Fruit fly (Drosophila melanogaster) whole organism, wandering third instar larva: ENCODE data around the gene CG15308.

Experiments used
- Abd-B ChIP-seq: fragments of >200 bp; optimal IDR thresholded peaks from 2 replicates; lab custom pipeline; 2017; ENCODE audit warnings: missing biosample characterization, missing genetic modification characterization
- Dfd ChIP-seq: fragments of >200 bp; optimal IDR thresholded peaks from 2 replicates; lab custom pipeline; 2017; ENCODE audit warnings: missing biosample characterization, missing genetic modification characterization
- GATAd ChIP-seq: sonication (Bioruptor generic); optimal IDR thresholded peaks from 2 replicates; lab custom pipeline; 2016; ENCODE audit warnings: missing biosample characterization, missing genetic modification characterization
- Hr83 ChIP-seq: fragments of 200-300 bp; sonication (Bioruptor generic); optimal IDR thresholded peaks from 2 replicates; lab custom pipeline; 2016; ENCODE audit warnings: missing biosample characterization, mild to moderate bottlenecking, missing genetic modification characterization, moderate library complexity; ENCODE audit not compliant: poor library complexity, severe bottlenecking
- OdsH ChIP-seq: fragments of 200-800 bp; sonication (Bioruptor generic); optimal IDR thresholded peaks from 2 replicates; lab custom pipeline; 2016; ENCODE audit warnings: missing biosample characterization, mild to moderate bottlenecking, missing genetic modification characterization
- Rel ChIP-seq, 2 experiments: fragments of 200-800 bp; sonication (Bioruptor generic) in 1 of 2; optimal IDR thresholded peaks; 2 replicates in 1 of 2; 3 replicates in 1 of 2; lab custom pipeline; 2016 to 2019; ENCODE audit warnings: mild to moderate bottlenecking in 2 of 2, missing biosample characterization in 2 of 2, missing genetic modification characterization in 2 of 2, moderate library complexity in 1 of 2
- br ChIP-seq: fragments of 200-800 bp; sonication (Bioruptor generic); optimal IDR thresholded peaks from 2 replicates; lab custom pipeline; 2016; ENCODE audit warnings: missing biosample characterization, missing genetic modification characterization
- dl ChIP-seq, 2 experiments: fragments of 175-275, 200-275 bp in 1 of 2; fragments of 200-275 bp in 1 of 2; sonication (Bioruptor generic); optimal IDR thresholded peaks; lab custom pipeline; 2018; ENCODE audit warnings: mild to moderate bottlenecking in 2 of 2, missing biosample characterization in 2 of 2, missing genetic modification characterization in 2 of 2, moderate library complexity in 2 of 2; ENCODE audit not compliant: partially characterized antibody in 2 of 2, insufficient read depth in 1 of 2
- jim ChIP-seq: fragments of 175-275, 200-325 bp; sonication (Bioruptor generic); optimal IDR thresholded peaks from 2 replicates; lab custom pipeline; 2016; ENCODE audit warnings: missing biosample characterization, mild to moderate bottlenecking, missing genetic modification characterization
- psq ChIP-seq: fragments of 200-800 bp; sonication (Bioruptor generic); optimal IDR thresholded peaks from 3 replicates; lab custom pipeline; 2017; ENCODE audit warnings: missing biosample characterization, mild to moderate bottlenecking, missing genetic modification characterization, moderate library complexity
- rgr ChIP-seq: fragments of 200-800 bp; sonication (Bioruptor generic); optimal IDR thresholded peaks from 3 replicates; lab custom pipeline; 2016; ENCODE audit warnings: missing biosample characterization, mild to moderate bottlenecking, missing genetic modification characterization
- sv ChIP-seq: fragments of 200-800 bp; sonication (Bioruptor generic); optimal IDR thresholded peaks from 3 replicates; lab custom pipeline; 2016; ENCODE audit warnings: missing biosample characterization, missing genetic modification characterization

- TF ChIP-seq Rel (GFP tag; optimal IDR thresholded peaks at IDR 0.05; lab: Kevin White, UChicago) = no peak
- no peak for TF ChIP-seq Rel (tag; optimal IDR thresholded peaks at IDR 0.05; lab: Kevin White, UChicago)
- no peak for TF ChIP-seq rgr (GFP tag; lab: Kevin White, UChicago)
- no peak for TF ChIP-seq br (GFP tag; lab: Kevin White, UChicago)
- no peak for TF ChIP-seq Abd-B
- TF ChIP-seq GATAd (GFP tag; lab: Kevin White, UChicago) = no peak
- no peak for TF ChIP-seq sv
- no peak for TF ChIP-seq jim (GFP tag; lab: Kevin White, UChicago)
- no peak for TF ChIP-seq Dfd (GFP tag; lab: Kevin White, UChicago)
- TF ChIP-seq Hr83 (GFP tag; lab: Kevin White, UChicago) = no peak
- TF ChIP-seq OdsH (GFP tag; lab: Kevin White, UChicago) = no peak
- no peak for TF ChIP-seq psq (GFP tag; lab: Kevin White, UChicago)
- TF ChIP-seq dl (GFP tag; optimal IDR thresholded peaks at IDR 0.05; lab: Kevin White, UChicago; ENCODE audit: insufficient read depth in 1 of 2, partially characterized antibody in 2 of 2) = no peak
Measured at dm6 chrX:10250659-10251058, 31.7 kb upstream of the CG15308 start.
